Fruit fly (Drosophila melanogaster): Measurements from ENCODE around the gene SmE.
A peak's percentile ranks its signal among the peaks of the same experiment; 100 is the strongest.

The SmE gene

DNA sequence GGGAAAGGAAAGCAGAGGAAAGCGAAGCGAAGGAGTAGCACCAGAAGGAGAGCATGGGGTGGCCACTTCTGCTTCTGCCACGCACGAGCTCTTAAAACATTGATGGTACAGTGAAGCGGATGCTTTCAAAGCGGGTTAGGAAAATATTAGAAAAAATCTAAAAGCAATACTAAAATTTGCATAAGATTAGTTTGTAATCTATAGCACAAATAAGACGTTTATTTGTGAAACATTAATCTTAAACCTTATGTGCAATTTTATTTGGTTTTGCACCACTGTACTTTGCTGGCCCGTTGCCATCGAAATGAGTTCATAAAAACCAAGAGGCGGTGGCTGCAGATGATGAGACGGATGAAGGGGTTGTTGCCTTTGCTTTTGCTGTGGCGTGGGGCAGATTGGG lies 40.1 kb upstream of the SmE start:
- peak; percentile 36 for TF ChIP-seq CG12768 (GFP tag; optimal IDR thresholded peaks at IDR 0.05)
- no peak for TF ChIP-seq Mnt (GFP tag; optimal IDR thresholded peaks at IDR 0.05)
- TF ChIP-seq CG7101 (tag; optimal IDR thresholded peaks at IDR 0.05) = peak; percentile 34
- no peak for TF ChIP-seq CG1620 (GFP tag; optimal IDR thresholded peaks at IDR 0.05)
- TF ChIP-seq cic (GFP tag; optimal IDR thresholded peaks at IDR 0.05) = no peak
- TF ChIP-seq CG5204 (GFP tag; optimal IDR thresholded peaks at IDR 0.05) = peak; percentile 20
- TF ChIP-seq CG33017 (tag; optimal IDR thresholded peaks at IDR 0.05) = peak; percentile 56
- peak; percentile 35 for TF ChIP-seq CG14711 (tag; optimal IDR thresholded peaks at IDR 0.05)

DNA sequence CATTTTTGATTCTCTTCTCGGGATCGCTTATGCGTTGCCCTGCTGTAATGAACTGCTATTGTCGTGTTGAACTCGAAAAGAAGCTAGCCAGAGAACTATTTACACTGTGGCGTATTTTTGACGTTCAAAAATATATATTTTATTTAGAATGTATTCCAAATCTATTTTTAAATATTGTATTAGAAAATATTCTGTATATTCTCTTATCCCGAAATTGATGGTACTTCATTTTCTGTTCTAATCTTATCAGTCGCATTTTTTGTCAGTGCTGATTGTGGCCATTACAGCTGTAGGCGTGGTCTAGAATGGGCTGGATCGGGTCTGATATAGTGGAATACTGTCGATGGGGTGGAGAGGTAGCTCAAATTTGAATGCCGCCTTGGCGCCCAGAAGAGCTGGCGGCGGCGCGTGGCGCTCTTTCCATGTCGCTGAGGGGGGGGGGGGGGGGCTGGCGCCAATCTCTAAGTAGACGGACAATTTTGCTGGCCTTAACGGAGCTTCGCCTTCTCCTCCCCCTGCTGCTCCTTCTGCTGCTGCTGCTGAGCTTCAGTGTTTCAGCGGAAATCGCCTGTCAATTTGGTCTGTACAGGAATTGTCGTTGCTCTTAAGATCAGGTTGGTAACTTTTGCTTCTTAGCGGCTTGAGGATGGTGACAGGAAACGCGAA lies 38.5 kb upstream of the SmE start:
- TF ChIP-seq CG33017 (tag; optimal IDR thresholded peaks at IDR 0.05) = no peak

DNA sequence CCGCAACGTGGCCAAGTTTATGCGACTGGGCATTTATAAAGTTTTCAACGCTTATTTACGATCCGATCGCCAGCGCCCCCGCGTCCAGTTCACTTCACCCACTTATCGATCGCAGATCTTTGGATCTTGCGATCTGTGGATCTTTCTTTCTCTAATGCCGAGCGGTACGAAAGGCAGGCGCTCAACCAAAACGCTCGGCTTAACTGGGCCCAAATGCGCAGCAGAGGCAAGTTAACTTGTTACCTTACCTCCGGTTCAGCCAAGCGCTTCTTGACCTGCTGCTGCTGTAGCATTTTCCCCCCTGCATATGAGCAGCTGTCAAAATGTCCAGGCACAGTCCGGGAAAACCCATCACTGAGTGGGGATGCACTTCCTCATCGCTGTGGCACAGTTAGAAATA lies 36.8 kb upstream of the SmE start:
- no peak for TF ChIP-seq Hr96 (GFP tag; optimal IDR thresholded peaks at IDR 0.05)
- TF ChIP-seq CG14711 (tag; optimal IDR thresholded peaks at IDR 0.05) = no peak
- no peak for TF ChIP-seq cic (GFP tag; optimal IDR thresholded peaks at IDR 0.05)
- TF ChIP-seq pad (GFP tag; optimal IDR thresholded peaks at IDR 0.05) = no peak
- TF ChIP-seq toe (GFP tag; optimal IDR thresholded peaks at IDR 0.05) = no peak
- TF ChIP-seq CG7101 (tag; optimal IDR thresholded peaks at IDR 0.05) = no peak
- TF ChIP-seq CG7045 (GFP tag; optimal IDR thresholded peaks at IDR 0.05) = no peak
- TF ChIP-seq CG5204 (GFP tag; optimal IDR thresholded peaks at IDR 0.05) = no peak
- TF ChIP-seq CG33017 (tag; optimal IDR thresholded peaks at IDR 0.05) = no peak
- no peak for TF ChIP-seq Crg-1 (GFP tag; optimal IDR thresholded peaks at IDR 0.05)
- TF ChIP-seq bab1 (GFP tag; optimal IDR thresholded peaks at IDR 0.05) = no peak
- no peak for TF ChIP-seq CG1620 (GFP tag; optimal IDR thresholded peaks at IDR 0.05)
- no peak for TF ChIP-seq Mnt (GFP tag; optimal IDR thresholded peaks at IDR 0.05)
- TF ChIP-seq Clk (GFP tag; optimal IDR thresholded peaks at IDR 0.05) = no peak
- TF ChIP-seq kay (GFP tag; ENCODE audit: borderline replicate concordance) = no peak
- no peak for TF ChIP-seq CG12768 (GFP tag; optimal IDR thresholded peaks at IDR 0.05)
- TF ChIP-seq tj (GFP tag; optimal IDR thresholded peaks at IDR 0.05) = no peak
- no peak for TF ChIP-seq CG11617 (GFP tag; optimal IDR thresholded peaks at IDR 0.05)

DNA sequence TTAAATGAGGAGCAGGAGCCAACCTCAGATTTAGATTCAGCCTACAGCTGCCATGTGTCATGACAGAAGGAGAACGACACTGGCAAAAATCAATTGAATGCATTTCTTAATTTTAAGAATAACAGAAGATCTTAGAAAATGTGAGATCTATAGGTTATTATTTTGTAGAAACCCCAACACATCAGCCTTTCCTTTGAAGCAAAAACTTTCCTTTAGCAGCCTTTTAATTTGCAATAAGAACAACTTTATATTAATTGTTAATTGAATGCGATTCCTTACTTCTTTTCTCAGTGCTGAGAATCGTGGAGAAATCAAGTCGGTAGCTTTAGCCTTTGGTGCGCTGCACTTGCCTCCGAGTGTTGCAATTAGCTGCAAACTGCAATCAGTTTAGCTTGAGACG lies 35.3 kb upstream of the SmE start:
- no peak for TF ChIP-seq CG11617 (GFP tag; optimal IDR thresholded peaks at IDR 0.05)
- TF ChIP-seq cnc (optimal IDR thresholded peaks at IDR 0.05) = no peak
- no peak for TF ChIP-seq toe (GFP tag; optimal IDR thresholded peaks at IDR 0.05)
- no peak for TF ChIP-seq Clk (GFP tag; optimal IDR thresholded peaks at IDR 0.05)
- TF ChIP-seq Mnt (GFP tag; optimal IDR thresholded peaks at IDR 0.05) = no peak
- no peak for TF ChIP-seq CG14711 (tag; optimal IDR thresholded peaks at IDR 0.05)
- no peak for TF ChIP-seq CG33017 (tag; optimal IDR thresholded peaks at IDR 0.05)
- TF ChIP-seq Hr96 (GFP tag; optimal IDR thresholded peaks at IDR 0.05) = no peak
- TF ChIP-seq CG7101 (tag; optimal IDR thresholded peaks at IDR 0.05) = no peak
- no peak for TF ChIP-seq tj (GFP tag; optimal IDR thresholded peaks at IDR 0.05)
- TF ChIP-seq CG12768 (GFP tag; optimal IDR thresholded peaks at IDR 0.05) = no peak
- no peak for TF ChIP-seq Crg-1 (GFP tag; optimal IDR thresholded peaks at IDR 0.05)
- TF ChIP-seq CG7045 (GFP tag; optimal IDR thresholded peaks at IDR 0.05) = no peak
- TF ChIP-seq CG1620 (GFP tag; optimal IDR thresholded peaks at IDR 0.05) = no peak
- no peak for TF ChIP-seq bab1 (GFP tag; optimal IDR thresholded peaks at IDR 0.05)
- no peak for TF ChIP-seq CG5204 (GFP tag; optimal IDR thresholded peaks at IDR 0.05)
- TF ChIP-seq kay (GFP tag; ENCODE audit: borderline replicate concordance) = no peak
- TF ChIP-seq pad (GFP tag; optimal IDR thresholded peaks at IDR 0.05) = no peak
- no peak for TF ChIP-seq ovo (GFP tag; optimal IDR thresholded peaks at IDR 0.05)
- TF ChIP-seq cic (GFP tag; optimal IDR thresholded peaks at IDR 0.05) = no peak

DNA sequence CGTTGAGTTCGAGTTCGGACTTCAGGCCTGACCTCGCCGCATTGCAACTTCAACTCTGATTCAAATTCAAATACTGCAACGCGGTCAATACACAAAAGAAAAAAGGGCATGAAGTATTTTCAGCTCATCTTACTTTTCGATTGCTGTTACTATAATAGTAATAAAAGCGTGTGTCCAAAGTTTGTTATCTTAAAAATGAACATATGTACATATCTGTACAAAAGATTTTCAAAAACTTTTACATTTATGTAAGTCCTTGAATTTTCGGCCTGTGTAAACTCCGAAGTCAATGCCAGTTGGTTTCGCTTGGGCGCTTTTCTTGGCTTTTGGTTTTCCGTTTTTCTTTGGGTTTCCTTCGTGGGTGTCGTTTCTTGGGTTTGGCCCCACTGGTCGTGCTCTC lies 33.5 kb upstream of the SmE start:
- TF ChIP-seq toe (GFP tag; optimal IDR thresholded peaks at IDR 0.05) = no peak
- no peak for TF ChIP-seq kay (GFP tag; ENCODE audit: borderline replicate concordance)
- no peak for TF ChIP-seq ovo (GFP tag; optimal IDR thresholded peaks at IDR 0.05)
- TF ChIP-seq CG12768 (GFP tag; optimal IDR thresholded peaks at IDR 0.05) = no peak
- no peak for TF ChIP-seq CG7045 (GFP tag; optimal IDR thresholded peaks at IDR 0.05)
- TF ChIP-seq tj (GFP tag; optimal IDR thresholded peaks at IDR 0.05) = no peak
- TF ChIP-seq Clk (GFP tag; optimal IDR thresholded peaks at IDR 0.05) = no peak
- no peak for TF ChIP-seq pad (GFP tag; optimal IDR thresholded peaks at IDR 0.05)
- no peak for TF ChIP-seq Hr96 (GFP tag; optimal IDR thresholded peaks at IDR 0.05)

DNA sequence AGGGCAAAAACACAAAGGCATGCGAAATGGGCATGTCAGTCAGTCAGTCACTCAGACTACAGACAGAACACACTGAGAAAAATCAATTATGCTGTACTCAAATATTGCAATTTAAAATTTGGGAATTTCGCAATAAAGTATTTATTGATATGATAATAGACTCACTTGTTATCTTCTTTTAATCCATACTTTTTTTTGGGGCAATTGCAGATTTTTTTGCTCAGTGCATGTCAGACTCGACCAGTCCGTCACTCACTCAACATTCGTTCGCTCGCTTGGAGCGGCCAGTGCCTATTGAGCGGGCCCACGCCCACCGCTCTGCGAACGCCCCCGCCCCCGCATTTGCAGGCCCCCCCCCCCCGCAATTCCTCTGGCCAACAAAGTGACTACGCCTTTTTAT lies 31.1 kb upstream of the SmE start:
- TF ChIP-seq Crg-1 (GFP tag; optimal IDR thresholded peaks at IDR 0.05) (no peak), CG11617 (GFP tag; optimal IDR thresholded peaks at IDR 0.05) (no peak), cnc (optimal IDR thresholded peaks at IDR 0.05) (no peak), CG7101 (tag; optimal IDR thresholded peaks at IDR 0.05) (peak; percentile 41)

DNA sequence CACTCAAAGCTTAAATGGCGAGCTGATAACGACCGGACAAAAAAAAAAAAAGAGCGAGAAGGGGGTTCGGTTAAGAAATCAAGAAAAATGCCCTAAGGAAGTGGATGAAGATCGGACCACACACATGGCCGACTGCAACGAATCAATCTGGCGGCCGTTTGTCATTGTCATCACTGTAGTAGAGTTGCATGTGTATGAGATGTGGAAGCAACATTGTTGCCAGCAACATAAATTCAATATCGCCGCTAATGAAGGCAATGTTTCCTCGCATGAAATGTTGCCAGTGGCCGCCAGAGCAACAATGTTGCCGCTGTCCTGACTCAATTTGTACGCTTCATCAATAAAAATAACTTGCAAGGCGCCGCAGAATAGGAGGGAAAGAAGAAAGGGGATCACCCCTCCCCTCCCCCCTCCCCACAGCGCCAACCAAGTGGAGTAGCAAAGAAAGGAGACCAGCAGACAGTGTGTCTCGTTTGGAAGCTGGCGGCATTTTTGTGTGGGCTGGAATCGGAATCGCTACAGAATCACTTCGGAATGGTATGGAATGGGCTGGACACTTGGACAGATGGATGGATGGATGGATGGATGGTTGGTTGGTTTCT lies 29.8 kb upstream of the SmE start:
- TF ChIP-seq pad (GFP tag; optimal IDR thresholded peaks at IDR 0.05) = no peak
- no peak for TF ChIP-seq CG7045 (GFP tag; optimal IDR thresholded peaks at IDR 0.05)
- TF ChIP-seq kay (GFP tag; ENCODE audit: borderline replicate concordance) = no peak
- no peak for TF ChIP-seq CG12768 (GFP tag; optimal IDR thresholded peaks at IDR 0.05)
- TF ChIP-seq CG7101 (tag; optimal IDR thresholded peaks at IDR 0.05) = no peak
- TF ChIP-seq bab1 (GFP tag; optimal IDR thresholded peaks at IDR 0.05) = no peak
- no peak for TF ChIP-seq cic (GFP tag; optimal IDR thresholded peaks at IDR 0.05)
- TF ChIP-seq CG33017 (tag; optimal IDR thresholded peaks at IDR 0.05) = no peak
- TF ChIP-seq Hr96 (GFP tag; optimal IDR thresholded peaks at IDR 0.05) = no peak
- TF ChIP-seq ovo (GFP tag; optimal IDR thresholded peaks at IDR 0.05) = no peak
- no peak for TF ChIP-seq Clk (GFP tag; optimal IDR thresholded peaks at IDR 0.05)
- no peak for TF ChIP-seq CG5204 (GFP tag; optimal IDR thresholded peaks at IDR 0.05)
- TF ChIP-seq Crg-1 (GFP tag; optimal IDR thresholded peaks at IDR 0.05) = no peak
- no peak for TF ChIP-seq CG14711 (tag; optimal IDR thresholded peaks at IDR 0.05)
